Fruit fly (Drosophila melanogaster): ENCODE data around the gene sstn.

Gene sstn

dm6 chr3L:15094589-15095288 lies at the start of gene sstn, which contains the start of the genes Plp and GlyRS (continued):
- no peak for TF ChIP-seq CG6683 (GFP tag; optimal IDR thresholded peaks at IDR 0.05)
- TF ChIP-seq odd (GFP tag; optimal IDR thresholded peaks at IDR 0.05) = no peak
- peak; percentile 59 for TF ChIP-seq CG18599 (GFP tag; optimal IDR thresholded peaks at IDR 0.05)
- no peak for TF ChIP-seq Abd-B (GFP tag; optimal IDR thresholded peaks at IDR 0.05)
- TF ChIP-seq Elba2 (GFP tag; optimal IDR thresholded peaks at IDR 0.05) = peak; percentile 92
- TF ChIP-seq CG10209 (GFP tag; optimal IDR thresholded peaks at IDR 0.05) = peak; percentile 29
- TF ChIP-seq CG6654 (GFP tag; optimal IDR thresholded peaks at IDR 0.05) = no peak
- peak; percentile 41 for TF ChIP-seq Ets65A (GFP tag)
- TF ChIP-seq CG9727 (GFP tag; optimal IDR thresholded peaks at IDR 0.05) = peak; percentile 17
- no peak for TF ChIP-seq CG10274 (GFP tag; optimal IDR thresholded peaks at IDR 0.05)
- TF ChIP-seq HLH54F (GFP tag; optimal IDR thresholded peaks at IDR 0.05) = no peak
- peak; percentile 2 for TF ChIP-seq tio (GFP tag; optimal IDR thresholded peaks at IDR 0.05)
- TF ChIP-seq Xbp1 (GFP tag; optimal IDR thresholded peaks at IDR 0.05) = peak; percentile 40
- TF ChIP-seq HHEX (GFP tag; optimal IDR thresholded peaks at IDR 0.05) = no peak
- no peak for TF ChIP-seq Ptx1 (GFP tag; IDR thresholded peaks at IDR 0.05)
- TF ChIP-seq Hr51 (GFP tag; optimal IDR thresholded peaks at IDR 0.05) = peak in 1 of 2 experiments; percentile 30
- peak; percentile 12 for TF ChIP-seq Ssrp (tag; optimal IDR thresholded peaks at IDR 0.05)
- TF ChIP-seq NfI (GFP tag; optimal IDR thresholded peaks at IDR 0.05) = peak; percentile 57
- no peak for TF ChIP-seq CG11398 (GFP tag; optimal IDR thresholded peaks at IDR 0.05)
- TF ChIP-seq CG1603 (tag; optimal IDR thresholded peaks at IDR 0.05) = no peak
- no peak for TF ChIP-seq Atf3 (GFP tag; optimal IDR thresholded peaks at IDR 0.05)
- no peak; the same call in 1 of the 2 replicates for TF ChIP-seq CG2129 (GFP tag; IDR thresholded peaks at IDR 0.05; ENCODE audit: partially characterized antibody)
- no peak for TF ChIP-seq her (GFP tag; optimal IDR thresholded peaks at IDR 0.05)
- TF ChIP-seq CG8089 (GFP tag; optimal IDR thresholded peaks at IDR 0.05) = no peak
- TF ChIP-seq Sox102F (GFP tag; optimal IDR thresholded peaks at IDR 0.05) = no peak
- TF ChIP-seq wdn (GFP tag; IDR thresholded peaks at IDR 0.05) = no peak
- TF ChIP-seq CG10147 (GFP tag; optimal IDR thresholded peaks at IDR 0.05) = peak; percentile 58
- peak; percentile 29 for TF ChIP-seq CG8924 (tag; optimal IDR thresholded peaks at IDR 0.05)
- TF ChIP-seq CG13287 (GFP tag; IDR thresholded peaks at IDR 0.05; ENCODE audit: partially characterized antibody) = peak; percentile 50
- TF ChIP-seq stwl (tag; optimal IDR thresholded peaks at IDR 0.05) = peak; percentile 56
- TF ChIP-seq abd-A (tag; optimal IDR thresholded peaks at IDR 0.05) = no peak
- TF ChIP-seq Xrp1 (GFP tag; IDR thresholded peaks at IDR 0.05) = no peak
- no peak for TF ChIP-seq CG4360 (GFP tag; IDR thresholded peaks at IDR 0.05)
- TF ChIP-seq zf30C (GFP tag; optimal IDR thresholded peaks at IDR 0.05) = no peak
- TF ChIP-seq CG18764 (GFP tag; optimal IDR thresholded peaks at IDR 0.05) = no peak
- TF ChIP-seq Antp (GFP tag; optimal IDR thresholded peaks at IDR 0.05) = no peak
- TF ChIP-seq CG11695 (GFP tag; IDR thresholded peaks at IDR 0.05) = no peak
- TF ChIP-seq gce (GFP tag; IDR thresholded peaks at IDR 0.05) = no peak
- no peak for TF ChIP-seq bowl (GFP tag; IDR thresholded peaks at IDR 0.05)
- TF ChIP-seq corto (GFP tag; optimal IDR thresholded peaks at IDR 0.05) = peak; percentile 18
- no peak for TF ChIP-seq CG1233 (GFP tag; optimal IDR thresholded peaks at IDR 0.05)
- TF ChIP-seq CG18476 (GFP tag; optimal IDR thresholded peaks at IDR 0.05) = no peak
- TF ChIP-seq CG6854 (GFP tag; optimal IDR thresholded peaks at IDR 0.05) = no peak
- no peak for TF ChIP-seq CG4730 (GFP tag; IDR thresholded peaks at IDR 0.05)
- TF ChIP-seq pum (GFP tag; optimal IDR thresholded peaks at IDR 0.05) = no peak
- no peak for TF ChIP-seq CG17568 (GFP tag; optimal IDR thresholded peaks at IDR 0.05)
- TF ChIP-seq CG3838 (GFP tag; optimal IDR thresholded peaks at IDR 0.05) = no peak
- no peak for TF ChIP-seq CG2875 (GFP tag; optimal IDR thresholded peaks at IDR 0.05)
- TF ChIP-seq CG1832 (GFP tag; optimal IDR thresholded peaks at IDR 0.05) = no peak
